Worm (Caenorhabditis elegans) whole organism, dauer: ENCODE results near the gene sri-2.
"Not testable (repeated sequence)": the region's sequence is repeated elsewhere in the genome, so short reads cannot be mapped to it uniquely, and the experiment has no call there.

ENCODE experiments used
- unc-62 ChIP-seq: sonication (generic microtip); optimal IDR thresholded peaks from 2 replicates; lab custom pipeline; 2017; ENCODE audit warnings: missing biosample characterization, missing genetic modification reagents, missing genetic modification characterization

Gene sri-2

ce11 chrV:15959456-15959855 is 5.6 kb downstream of the sri-2 start:
- TF ChIP-seq unc-62 (GFP tag; lab: Kevin White, UChicago) = no peak

- TF ChIP-seq unc-62 (GFP tag; lab: Kevin White, UChicago) = no peak
Measured at ce11 chrV:15957098-15957497, 7.9 kb downstream of the sri-2 start, which contains the start of gene F36G9.3. Gene F36G9.3, plus strand, starts transcription at chrV:15957398.

DNA sequence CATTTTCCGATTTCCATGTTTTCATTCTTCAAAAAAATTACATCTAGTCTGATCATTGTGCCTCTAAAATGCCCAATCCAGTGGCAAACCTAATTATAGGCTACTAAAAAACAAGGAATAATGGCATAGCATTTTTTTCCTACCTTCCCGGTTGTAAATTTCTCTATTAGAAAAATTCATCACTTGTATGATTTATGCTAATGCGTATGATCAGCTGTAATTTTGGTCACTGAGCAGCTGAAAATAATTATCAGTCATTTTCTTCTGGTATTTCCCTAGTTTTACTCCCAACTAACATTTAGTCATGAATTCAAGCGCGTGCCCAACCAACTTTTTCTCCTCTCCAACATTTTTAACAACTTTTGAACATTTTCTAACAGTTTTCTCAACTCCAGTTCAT is 9.5 kb downstream of the sri-2 start, which contains the start of gene srh-186:
Gene srh-186, plus strand, starts transcription at position 301 of the 400 bp plus-strand sequence.
- no peak for TF ChIP-seq unc-62 (GFP tag; lab: Kevin White, UChicago)

DNA sequence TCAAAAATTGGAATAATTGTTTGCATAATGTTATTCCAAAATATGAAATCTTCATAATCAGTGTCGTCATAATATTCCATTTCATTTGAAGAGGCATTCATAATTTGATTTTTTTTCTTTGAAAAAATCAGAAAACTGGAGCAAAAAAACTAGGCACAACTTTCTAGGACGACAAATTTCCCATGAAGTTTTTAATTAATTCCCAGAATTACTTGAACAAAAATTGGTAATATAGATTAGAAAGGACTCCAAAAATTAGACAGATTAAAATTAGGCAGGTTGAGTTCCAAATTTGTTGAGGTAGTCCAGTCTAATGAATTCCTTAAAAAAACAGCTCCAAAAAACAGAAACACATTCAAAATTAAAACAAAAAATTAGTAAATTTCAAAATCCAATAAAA is 10.1 kb downstream of the sri-2 start, which contains the start of gene srw-57:
Gene srw-57, minus strand, starts transcription at position 101 of the 400 bp plus-strand sequence.
- TF ChIP-seq unc-62 (GFP tag; lab: Kevin White, UChicago) = no peak

DNA sequence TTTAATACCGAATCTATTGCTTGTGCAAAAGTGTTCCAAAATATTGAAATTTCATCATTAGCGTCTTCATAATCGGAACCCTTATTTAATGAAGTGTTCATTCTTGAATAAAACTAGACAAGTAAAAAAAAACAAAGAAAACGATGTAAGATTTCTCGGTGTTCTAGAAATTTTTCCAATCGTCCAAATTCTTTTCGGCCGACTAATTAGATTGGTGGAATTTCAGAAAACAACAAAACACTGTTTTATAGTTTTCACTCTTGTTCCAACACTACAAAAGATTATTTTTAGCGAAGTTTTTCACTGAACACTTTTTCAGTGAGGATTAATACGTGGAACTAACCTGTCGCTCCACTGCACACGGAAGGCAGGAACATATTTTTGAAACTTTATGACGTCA is 12.3 kb downstream of the sri-2 start, which contains the start of gene srw-56:
Gene srw-56, minus strand, starts transcription at position 101 of the 400 bp plus-strand sequence.
- no peak for TF ChIP-seq unc-62 (GFP tag; lab: Kevin White, UChicago)

DNA sequence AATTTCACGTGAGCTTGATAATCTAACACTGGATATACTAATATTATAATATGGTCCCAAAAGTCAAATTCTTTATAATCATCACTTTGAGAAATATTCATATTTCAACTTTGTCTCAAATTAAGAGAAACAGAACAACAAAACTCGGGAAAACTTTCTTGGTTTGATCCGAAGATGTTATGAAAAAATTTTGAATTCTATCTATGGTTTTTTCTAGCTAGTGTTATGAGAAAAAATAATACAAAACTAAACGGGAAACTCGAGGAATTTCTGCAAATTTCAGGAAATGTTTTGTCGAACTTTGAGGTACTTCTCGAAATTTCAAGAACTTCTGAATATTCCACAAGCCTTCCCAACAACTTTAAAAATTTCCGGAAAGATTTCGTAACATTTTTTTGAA is 14.1 kb downstream of the sri-2 start, which contains the start of gene srw-59:
Gene srw-59, minus strand, starts transcription at position 101 of the 400 bp plus-strand sequence.
- no peak for TF ChIP-seq unc-62 (GFP tag; lab: Kevin White, UChicago)

DNA sequence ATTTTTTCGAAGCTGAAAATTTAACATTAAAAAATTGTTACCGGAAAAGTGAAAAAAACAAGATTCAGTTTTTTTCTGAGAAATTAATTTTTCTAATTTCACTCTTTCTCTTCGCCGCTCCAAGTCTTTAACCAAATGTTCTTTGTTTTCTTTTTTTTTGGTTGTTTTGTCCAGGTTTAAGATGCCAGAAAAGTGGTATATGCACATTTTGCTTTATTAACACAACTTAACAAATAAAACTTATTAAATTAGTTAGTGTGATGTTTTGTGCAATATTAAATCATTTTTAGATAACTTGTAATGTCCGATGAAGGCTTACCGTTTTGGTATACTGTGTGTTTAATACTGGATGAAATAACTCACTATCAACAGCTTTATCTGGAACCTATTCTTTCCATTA is 21.9 kb downstream of the sri-2 start, which contains the start of gene srw-53:
Gene srw-53, plus strand, starts transcription at position 301 of the 400 bp plus-strand sequence.
- no peak for TF ChIP-seq unc-62 (GFP tag; lab: Kevin White, UChicago)

- no peak for TF ChIP-seq unc-62 (GFP tag; lab: Kevin White, UChicago)
Measured at ce11 chrV:15940254-15940653, 24.8 kb downstream of the sri-2 start, which contains the start of gene srw-55. Gene srw-55, minus strand, starts transcription at chrV:15940354.

ce11 chrV:15932390-15932789 is 32.6 kb downstream of the sri-2 start, which contains the start of gene srw-26:
Gene srw-26, minus strand, starts transcription at chrV:15932490.
- no peak for TF ChIP-seq unc-62 (GFP tag; lab: Kevin White, UChicago)

ce11 chrV:15929882-15930281 is 35.1 kb downstream of the sri-2 start, which contains the start of gene srbc-77:
Gene srbc-77, plus strand, starts transcription at chrV:15930182.
- not testable (repeated sequence) for TF ChIP-seq unc-62 (GFP tag; lab: Kevin White, UChicago)

- TF ChIP-seq unc-62 (GFP tag; lab: Kevin White, UChicago) = no peak
Measured at ce11 chrV:15928325-15928724, 36.7 kb downstream of the sri-2 start, which contains the start of gene pzf-1. Gene pzf-1, minus strand, starts transcription at chrV:15928425.

DNA sequence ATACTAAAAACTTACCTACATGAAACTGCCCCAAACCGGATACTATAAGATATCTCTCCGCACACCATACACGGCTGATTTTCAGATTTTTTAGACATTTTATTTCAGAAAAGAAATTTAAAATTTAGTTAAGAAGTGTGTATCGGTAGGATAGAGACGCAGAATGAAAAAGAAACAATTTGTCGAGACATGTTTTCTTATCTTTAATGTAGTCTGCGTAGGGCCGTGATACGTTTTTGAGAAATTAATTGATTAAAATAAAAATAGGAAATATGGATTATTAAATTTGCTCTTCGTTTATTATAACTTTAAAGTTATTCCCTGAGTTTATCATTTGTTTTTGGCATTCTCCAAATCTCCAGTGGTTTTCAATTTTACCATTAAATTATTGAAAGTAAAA is 40.7 kb downstream of the sri-2 start, which contains the start of gene nhr-108:
Gene nhr-108, minus strand, starts transcription at position 166 of the 400 bp plus-strand sequence.
- TF ChIP-seq unc-62 (GFP tag; lab: Kevin White, UChicago) = no peak

- TF ChIP-seq unc-62 (GFP tag; lab: Kevin White, UChicago) = no peak
Measured at ce11 chrV:15922979-15923378, 42.0 kb downstream of the sri-2 start, which contains the start of gene F35E8.13. Gene F35E8.13, plus strand, starts transcription at chrV:15923279.

- no peak for TF ChIP-seq unc-62 (GFP tag; lab: Kevin White, UChicago)
Measured at ce11 chrV:15921102-15921501, 43.9 kb downstream of the sri-2 start, which contains the start of gene cdr-1. Gene cdr-1, plus strand, starts transcription at chrV:15921309.

DNA sequence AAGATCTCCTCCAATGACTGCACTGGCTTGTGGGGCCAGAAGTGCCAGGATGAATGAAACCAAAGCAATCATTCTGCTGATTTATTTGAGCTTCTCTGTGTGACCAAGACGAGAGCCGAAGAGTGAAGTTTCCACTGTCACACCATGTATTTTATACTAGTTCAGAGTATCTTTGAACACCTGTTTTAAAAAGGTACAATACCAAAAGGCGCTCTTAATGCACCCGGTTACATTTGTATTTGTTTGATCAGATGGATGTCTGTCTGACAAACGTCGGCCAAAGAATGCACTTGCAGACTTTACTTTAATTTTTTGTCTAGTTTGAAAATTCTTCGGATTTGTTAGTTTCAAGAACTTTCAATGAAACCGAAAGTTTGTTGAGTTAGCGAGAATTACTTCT is 44.7 kb downstream of the sri-2 start, which contains the start of gene F35E8.10:
Gene F35E8.10, minus strand, starts transcription at position 101 of the 400 bp plus-strand sequence.
- TF ChIP-seq unc-62 (GFP tag; lab: Kevin White, UChicago) = no peak

- TF ChIP-seq unc-62 (GFP tag; lab: Kevin White, UChicago) = no peak
Measured at ce11 chrV:15917458-15917857, 47.6 kb downstream of the sri-2 start, which contains the start of gene F35E8.9. Gene F35E8.9, minus strand, starts transcription at chrV:15917558.

ce11 chrV:15915919-15916318 is 49.1 kb downstream of the sri-2 start, which contains the start of gene gst-38:
Gene gst-38, minus strand, starts transcription at chrV:15916070.
- no peak for TF ChIP-seq unc-62 (GFP tag; lab: Kevin White, UChicago)
